Fruit fly (Drosophila melanogaster) whole organism, embryonic: ENCODE data around the gene CG10195.

Source experiments
- CG12391 ChIP-seq: fragments of 200-800 bp; sonication (Bioruptor generic); optimal IDR thresholded peaks from 3 replicates; lab custom pipeline; 2018; ENCODE audit warnings: missing biosample characterization, mild to moderate bottlenecking, missing genetic modification characterization, moderate library complexity
- CG13424 ChIP-seq: fragments of 200-800 bp; sonication (Bioruptor generic); optimal IDR thresholded peaks from 2 replicates; lab custom pipeline; 2019; ENCODE audit warnings: missing biosample characterization, mild to moderate bottlenecking, missing genetic modification characterization, moderate library complexity
- CG1603 ChIP-seq: fragments of 200-800 bp; sonication (Bioruptor generic); optimal IDR thresholded peaks from 2 replicates; lab custom pipeline; 2019; ENCODE audit warnings: missing biosample characterization, mild to moderate bottlenecking, missing genetic modification characterization, moderate library complexity
- CG17912 ChIP-seq: fragments of 200-800 bp; sonication (Bioruptor generic); optimal IDR thresholded peaks from 2 replicates; lab custom pipeline; 2018; ENCODE audit warnings: missing biosample characterization, mild to moderate bottlenecking, missing genetic modification characterization
- CG2712 ChIP-seq: fragments of 200-800 bp; optimal IDR thresholded peaks from 3 replicates; lab custom pipeline; 2019; ENCODE audit warnings: missing biosample characterization, mild to moderate bottlenecking, missing genetic modification characterization, moderate library complexity
- CG33557 ChIP-seq: fragments of 200-800 bp; sonication (Bioruptor generic); optimal IDR thresholded peaks from 2 replicates; lab custom pipeline; 2019; ENCODE audit warnings: missing biosample characterization, mild to moderate bottlenecking, missing genetic modification characterization, moderate library complexity
- CG3847 ChIP-seq: fragments of 200-800 bp; sonication (Bioruptor generic); IDR thresholded peaks from 2 replicates; pipeline ENCODE4 v1.3.6; 2022; ENCODE audit warnings: missing biosample characterization, missing genetic modification characterization
- CG7372 ChIP-seq: fragments of 200-800 bp; sonication (Bioruptor generic); IDR thresholded peaks from 2 replicates; pipeline ENCODE4 v1.3.6; 2022; ENCODE audit warnings: missing biosample characterization, missing genetic modification characterization
- CG9215 ChIP-seq: fragments of 200-800 bp; sonication (Bioruptor generic); IDR thresholded peaks from 2 replicates; pipeline ENCODE4 v1.3.6; 2022; ENCODE audit warnings: missing biosample characterization, missing genetic modification characterization
- CG9797 ChIP-seq: fragments of 200-800 bp; sonication (Bioruptor generic); optimal IDR thresholded peaks from 3 replicates; lab custom pipeline; 2018; ENCODE audit warnings: missing biosample characterization, mild to moderate bottlenecking, missing genetic modification characterization
- CG9932 ChIP-seq: fragments of 200-800 bp; sonication (Bioruptor generic); IDR thresholded peaks from 2 replicates; pipeline ENCODE4 v1.3.6; 2022; ENCODE audit warnings: missing biosample characterization, missing genetic modification characterization
- Camta ChIP-seq: fragments of 200-800 bp; sonication (Bioruptor generic); optimal IDR thresholded peaks from 2 replicates; lab custom pipeline; 2016; ENCODE audit warnings: missing biosample characterization, missing genetic modification characterization
- Chrac-16 ChIP-seq: fragments of 200-800 bp; sonication (Bioruptor generic); optimal IDR thresholded peaks from 3 replicates; lab custom pipeline; 2016; ENCODE audit warnings: missing biosample characterization, missing genetic modification characterization
- Dll ChIP-seq: fragments of 200-800 bp; sonication (Bioruptor generic); IDR thresholded peaks from 4 replicates; pipeline ENCODE4 v1.3.6; 2022; ENCODE audit warnings: missing biosample characterization, missing genetic modification characterization; ENCODE audit not compliant: partially characterized antibody
- Eip74EF ChIP-seq, 2 experiments: fragments of 200-800 bp in 1 of 2; fragments of >200 bp in 1 of 2; sonication (Bioruptor generic) in 1 of 2; optimal IDR thresholded peaks; 2 replicates each; lab custom pipeline; 2017 to 2019; ENCODE audit warnings: missing biosample characterization in 2 of 2, missing genetic modification characterization in 2 of 2, mild to moderate bottlenecking in 1 of 2, moderate library complexity in 1 of 2
- H15 ChIP-seq: fragments of 200-800 bp; sonication (Bioruptor generic); IDR thresholded peaks from 3 replicates; pipeline ENCODE4 v1.3.6; 2022; ENCODE audit warnings: missing biosample characterization, missing genetic modification characterization
- Hey ChIP-seq: fragments of 200-800 bp; sonication (Bioruptor generic); optimal IDR thresholded peaks from 3 replicates; lab custom pipeline; 2018; ENCODE audit warnings: missing biosample characterization, mild to moderate bottlenecking, missing genetic modification characterization
- MESR4 ChIP-seq: fragments of 200-800 bp; sonication (Bioruptor generic); optimal IDR thresholded peaks from 2 replicates; lab custom pipeline; 2018; ENCODE audit warnings: missing biosample characterization, mild to moderate bottlenecking, missing genetic modification characterization, moderate library complexity
- Meics ChIP-seq: fragments of 200-800 bp; sonication (Bioruptor generic); optimal IDR thresholded peaks from 2 replicates; lab custom pipeline; 2017; ENCODE audit warnings: missing biosample characterization, mild to moderate bottlenecking, missing genetic modification characterization
- Mes4 ChIP-seq: fragments of 200-800 bp; sonication (Bioruptor generic); optimal IDR thresholded peaks from 2 replicates; lab custom pipeline; 2016; ENCODE audit warnings: missing biosample characterization, missing genetic modification characterization
- NC2α ChIP-seq: fragments of 200-800 bp; sonication (Bioruptor generic); optimal IDR thresholded peaks from 2 replicates; lab custom pipeline; 2016; ENCODE audit warnings: missing biosample characterization, missing genetic modification characterization
- Scr ChIP-seq: fragments of 200-800 bp; sonication (Bioruptor generic); IDR thresholded peaks from 2 replicates; pipeline ENCODE4 v1.3.6; 2022; ENCODE audit warnings: missing biosample characterization, missing genetic modification characterization; ENCODE audit not compliant: partially characterized antibody
- Sox100B ChIP-seq: fragments of 200-800 bp; sonication (Bioruptor generic); optimal IDR thresholded peaks from 3 replicates; lab custom pipeline; 2018; ENCODE audit warnings: missing biosample characterization, mild to moderate bottlenecking, missing genetic modification characterization
- TFAM ChIP-seq: fragments of 200-800 bp; sonication (Bioruptor generic); optimal IDR thresholded peaks from 2 replicates; lab custom pipeline; 2017; ENCODE audit warnings: missing biosample characterization, missing genetic modification characterization, inconsistent platforms
- al ChIP-seq: fragments of 200-800 bp; sonication (Bioruptor generic); IDR thresholded peaks from 2 replicates; pipeline ENCODE4 v1.3.6; 2022; ENCODE audit warnings: missing biosample characterization, missing genetic modification characterization
- ara ChIP-seq: fragments of 200-800 bp; sonication (Bioruptor generic); IDR thresholded peaks from 2 replicates; pipeline ENCODE4 v1.3.6; 2022; ENCODE audit warnings: missing biosample characterization, missing genetic modification characterization
- cad ChIP-seq: fragments of >200 bp; optimal IDR thresholded peaks from 2 replicates; lab custom pipeline; 2017; ENCODE audit warnings: missing biosample characterization, missing genetic modification characterization
- cg ChIP-seq: fragments of 200-800 bp; sonication (Bioruptor generic); optimal IDR thresholded peaks from 3 replicates; lab custom pipeline; 2019; ENCODE audit warnings: missing biosample characterization, mild to moderate bottlenecking, missing genetic modification characterization, moderate library complexity
- chif ChIP-seq, 2 experiments: fragments of 200-800 bp; sonication (Bioruptor generic); optimal IDR thresholded peaks; 3 replicates each; lab custom pipeline; 2016; ENCODE audit warnings: missing biosample characterization in 2 of 2, missing genetic modification characterization in 2 of 2
- exex ChIP-seq: fragments of 200-800 bp; sonication (Bioruptor generic); optimal IDR thresholded peaks from 4 replicates; lab custom pipeline; 2018; ENCODE audit warnings: missing biosample characterization, mild to moderate bottlenecking, missing genetic modification characterization, moderate library complexity
- eyg ChIP-seq: fragments of 200-800 bp; sonication (Bioruptor generic); optimal IDR thresholded peaks from 3 replicates; lab custom pipeline; 2016; ENCODE audit warnings: missing biosample characterization, missing genetic modification characterization
- gro ChIP-seq: fragments of 200-800 bp; sonication (Bioruptor generic); optimal IDR thresholded peaks from 2 replicates; lab custom pipeline; 2016; ENCODE audit warnings: missing biosample characterization, missing genetic modification characterization
- gsb-n ChIP-seq: fragments of 200-800 bp; sonication (Bioruptor generic); optimal IDR thresholded peaks from 3 replicates; lab custom pipeline; 2018; ENCODE audit warnings: missing biosample characterization, mild to moderate bottlenecking, missing genetic modification characterization
- her ChIP-seq: fragments of 200-800 bp; sonication (Bioruptor generic); optimal IDR thresholded peaks from 2 replicates; lab custom pipeline; 2016; ENCODE audit warnings: missing biosample characterization, missing genetic modification characterization
- ind ChIP-seq: fragments of 200-800 bp; sonication (Bioruptor generic); optimal IDR thresholded peaks from 3 replicates; lab custom pipeline; 2016; ENCODE audit warnings: missing biosample characterization, missing genetic modification characterization
- knrl ChIP-seq: fragments of 200-800 bp; sonication (Bioruptor generic); IDR thresholded peaks from 3 replicates; pipeline ENCODE4 v1.3.6; 2022; ENCODE audit warnings: missing biosample characterization, missing genetic modification characterization; ENCODE audit not compliant: partially characterized antibody
- maf-S ChIP-seq: fragments of 200-800 bp; sonication (Bioruptor generic); optimal IDR thresholded peaks from 2 replicates; lab custom pipeline; 2016; ENCODE audit warnings: missing biosample characterization, missing genetic modification characterization
- nerfin-1 ChIP-seq: fragments of 200-800 bp; sonication (Bioruptor generic); optimal IDR thresholded peaks from 3 replicates; lab custom pipeline; 2019; ENCODE audit warnings: missing biosample characterization, mild to moderate bottlenecking, missing genetic modification characterization, moderate library complexity
- oc ChIP-seq: fragments of 200-800 bp; sonication (Bioruptor generic); optimal IDR thresholded peaks from 2 replicates; lab custom pipeline; 2018; ENCODE audit warnings: missing biosample characterization, mild to moderate bottlenecking, missing genetic modification characterization, moderate library complexity
- org-1 ChIP-seq: fragments of 200-800 bp; sonication (Bioruptor generic); optimal IDR thresholded peaks from 2 replicates; lab custom pipeline; 2017; ENCODE audit warnings: missing biosample characterization, missing genetic modification characterization
- pb ChIP-seq: fragments of 200-800 bp; sonication (Bioruptor generic); optimal IDR thresholded peaks from 3 replicates; lab custom pipeline; 2016; ENCODE audit warnings: missing biosample characterization, missing genetic modification characterization
- pfk ChIP-seq: fragments of 200-800 bp; sonication (Bioruptor generic); optimal IDR thresholded peaks from 2 replicates; lab custom pipeline; 2018; ENCODE audit warnings: missing biosample characterization, mild to moderate bottlenecking, missing genetic modification characterization, moderate library complexity
- pnt ChIP-seq: fragments of 200-800 bp; sonication (Bioruptor generic); optimal IDR thresholded peaks from 3 replicates; lab custom pipeline; 2016; ENCODE audit warnings: missing biosample characterization, missing genetic modification characterization
- pros ChIP-seq: fragments of 200-800 bp; sonication (Bioruptor generic); optimal IDR thresholded peaks from 3 replicates; lab custom pipeline; 2019; ENCODE audit warnings: missing biosample characterization, mild to moderate bottlenecking, missing genetic modification characterization, moderate library complexity
- pum ChIP-seq: fragments of 200-800 bp; sonication (Bioruptor generic); optimal IDR thresholded peaks from 2 replicates; lab custom pipeline; 2016; ENCODE audit warnings: missing biosample characterization, missing genetic modification characterization
- salm ChIP-seq: fragments of 200-800 bp; sonication (Bioruptor generic); optimal IDR thresholded peaks from 2 replicates; lab custom pipeline; 2018; ENCODE audit warnings: missing biosample characterization, mild to moderate bottlenecking, missing genetic modification characterization
- sima ChIP-seq: fragments of 200-800 bp; sonication (Bioruptor generic); optimal IDR thresholded peaks from 2 replicates; lab custom pipeline; 2016; ENCODE audit warnings: missing biosample characterization, missing genetic modification characterization
- sob ChIP-seq: fragments of 200-800 bp; sonication (Bioruptor generic); IDR thresholded peaks from 2 replicates; pipeline ENCODE4 v1.3.6; 2022; ENCODE audit warnings: missing biosample characterization, missing genetic modification characterization
- sr ChIP-seq: fragments of 200-800 bp; sonication (Bioruptor generic); IDR thresholded peaks from 3 replicates; pipeline ENCODE4 v1.3.6; 2022; ENCODE audit warnings: missing biosample characterization, missing genetic modification characterization
- tna ChIP-seq: fragments of 200-800 bp; sonication (Bioruptor generic); IDR thresholded peaks from 2 replicates; pipeline ENCODE4 v1.3.6; 2022; ENCODE audit warnings: missing biosample characterization, missing genetic modification characterization; ENCODE audit not compliant: partially characterized antibody
- wdn ChIP-seq: fragments of 200-800 bp; sonication (Bioruptor generic); IDR thresholded peaks from 2 replicates; pipeline ENCODE4 v1.3.6; 2022; ENCODE audit warnings: missing biosample characterization, missing genetic modification characterization

The CG10195 gene

DNA sequence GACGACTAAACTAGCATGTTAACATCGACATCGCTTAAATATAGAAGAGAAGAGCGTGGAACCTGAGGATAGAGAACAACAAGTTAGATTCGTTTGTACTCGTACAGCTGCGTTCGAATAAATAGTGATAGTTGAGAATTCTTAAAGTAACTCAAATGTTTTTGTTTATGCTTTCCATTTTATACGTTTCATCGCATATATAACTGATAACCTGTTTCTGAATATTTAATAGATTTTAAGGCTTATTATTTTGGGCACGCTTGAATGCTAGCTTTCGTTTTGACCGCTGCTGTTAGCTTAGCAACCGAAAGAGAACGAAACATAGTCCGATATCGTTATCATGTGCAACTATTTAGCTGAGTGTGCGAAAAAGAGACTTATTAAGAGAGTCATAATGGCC is 43.8 kb upstream of the CG10195 start (continued):
- peak; percentile 51 for TF ChIP-seq MESR4
- TF ChIP-seq nerfin-1 (tag; lab: Kevin White, UChicago): peak; percentile 71
- TF ChIP-seq wdn (GFP tag; lab: Robert Waterston, UW): peak; percentile 96
- TF ChIP-seq eyg (GFP tag; lab: Kevin White, UChicago): peak; percentile 93
- TF ChIP-seq TFAM: peak; percentile 51
- TF ChIP-seq pnt: peak; percentile 62
- no peak for TF ChIP-seq pros (GFP tag; lab: Kevin White, UChicago)
- TF ChIP-seq oc: peak; percentile 83
- TF ChIP-seq cg: no peak
- peak; percentile 98 for TF ChIP-seq sob (GFP tag; lab: Robert Waterston, UW)
- TF ChIP-seq knrl (GFP tag; lab: Robert Waterston, UW): no peak
- TF ChIP-seq CG9215 (GFP tag; lab: Robert Waterston, UW): peak; percentile 95
- TF ChIP-seq Hey: peak; percentile 81
- peak; percentile 93 for TF ChIP-seq H15
- peak; percentile 95 for TF ChIP-seq CG13424 (tag; lab: Kevin White, UChicago)
- peak; percentile 95 for TF ChIP-seq her (GFP tag; lab: Kevin White, UChicago)
- TF ChIP-seq Meics: peak; percentile 98
- TF ChIP-seq Sox100B: peak; percentile 86
- TF ChIP-seq Chrac-16: peak; percentile 91
- TF ChIP-seq CG9797: no peak
- peak; percentile 96 for TF ChIP-seq CG7372 (GFP tag; lab: Robert Waterston, UW)
- peak; percentile 92 for TF ChIP-seq Camta (GFP tag; lab: Kevin White, UChicago)
- peak; percentile 14 for TF ChIP-seq pfk
- peak; percentile 83 to 93 for TF ChIP-seq chif (GFP tag; optimal IDR thresholded peaks at IDR 0.05; lab: Kevin White, UChicago)
- peak; percentile 81 for TF ChIP-seq Mes4 (GFP tag; lab: Kevin White, UChicago)
- TF ChIP-seq ara (GFP tag; lab: Robert Waterston, UW): peak; percentile 90
- TF ChIP-seq CG12391 (tag; lab: Kevin White, UChicago): peak; percentile 97
- TF ChIP-seq pum (GFP tag; lab: Kevin White, UChicago): peak; percentile 72
- peak; percentile 98 for TF ChIP-seq gro (GFP tag; lab: Kevin White, UChicago)
- TF ChIP-seq Scr (GFP tag; lab: Robert Waterston, UW): no peak
- TF ChIP-seq org-1: peak; percentile 95
- peak; percentile 89 for TF ChIP-seq salm (tag; lab: Kevin White, UChicago)
- peak; percentile 65; the same call in 1 of the 3 replicates for TF ChIP-seq sr (GFP tag; lab: Robert Waterston, UW)
- TF ChIP-seq tna (GFP tag; lab: Robert Waterston, UW): no peak
- peak; percentile 96 for TF ChIP-seq maf-S (GFP tag; lab: Kevin White, UChicago)
- TF ChIP-seq exex (tag; lab: Kevin White, UChicago): peak; percentile 90
- peak; percentile 96 for TF ChIP-seq ind (GFP tag; lab: Kevin White, UChicago)
- TF ChIP-seq CG2712: peak; percentile 91
- peak; percentile 86 for TF ChIP-seq CG1603 (tag; lab: Kevin White, UChicago)
- TF ChIP-seq Dll (GFP tag; lab: Robert Waterston, UW): no peak
- TF ChIP-seq Eip74EF (GFP tag; optimal IDR thresholded peaks at IDR 0.05; lab: Kevin White, UChicago): peak in 1 of 2 experiments; percentile 88
- peak; percentile 25 for TF ChIP-seq CG17912 (GFP tag; lab: Kevin White, UChicago)
- TF ChIP-seq al (GFP tag; lab: Robert Waterston, UW): peak; percentile 97
- peak; percentile 27 for TF ChIP-seq CG33557 (GFP tag; lab: Kevin White, UChicago)
- peak; percentile 98 for TF ChIP-seq CG9932 (GFP tag; lab: Robert Waterston, UW)
- TF ChIP-seq cad (GFP tag; lab: Kevin White, UChicago): no peak
- peak; percentile 71 for TF ChIP-seq gsb-n (tag; lab: Kevin White, UChicago)
- peak; percentile 82 for TF ChIP-seq pb (GFP tag; lab: Kevin White, UChicago)
- peak; percentile 84 for TF ChIP-seq sima (GFP tag; lab: Kevin White, UChicago)
- TF ChIP-seq CG3847 (GFP tag; lab: Robert Waterston, UW): peak; percentile 98
- TF ChIP-seq NC2α (GFP tag; lab: Kevin White, UChicago): peak; percentile 76
